Fruit fly (Drosophila melanogaster): ENCODE measurements around the gene CG45263.

The CG45263 gene

dm6 chr3R:8467819-8468421 is 9.5 kb downstream of the CG45263 start (continued):
- no peak for TF ChIP-seq CG4617 (GFP tag; optimal IDR thresholded peaks at IDR 0.05; ENCODE audit: borderline replicate concordance)
- TF ChIP-seq CG13296 (GFP tag; optimal IDR thresholded peaks at IDR 0.05), result no peak
- no peak for TF ChIP-seq B-H2 (GFP tag; optimal IDR thresholded peaks at IDR 0.05)
- TF ChIP-seq wdn (GFP tag; IDR thresholded peaks at IDR 0.05), result no peak
- TF ChIP-seq zf30C (GFP tag; optimal IDR thresholded peaks at IDR 0.05), result peak; percentile 95
- peak in 1 of 2 experiments; percentile 99 for TF ChIP-seq tll (GFP tag; optimal IDR thresholded peaks at IDR 0.05)
- TF ChIP-seq lab (GFP tag; optimal IDR thresholded peaks at IDR 0.05), result no peak
- TF ChIP-seq CG32532 (GFP tag; IDR thresholded peaks at IDR 0.05), result no peak
- TF ChIP-seq gce (GFP tag; IDR thresholded peaks at IDR 0.05), result no peak
- no peak for TF ChIP-seq ATbp (GFP tag; optimal IDR thresholded peaks at IDR 0.05)
- peak; percentile 29 for TF ChIP-seq cad (GFP tag; optimal IDR thresholded peaks at IDR 0.05)
- no peak for TF ChIP-seq Ravus (GFP tag; IDR thresholded peaks at IDR 0.05)
- no peak for TF ChIP-seq CG10959 (GFP tag; IDR thresholded peaks at IDR 0.05)
- TF ChIP-seq CG6813 (GFP tag; optimal IDR thresholded peaks at IDR 0.05), result no peak
- TF ChIP-seq CG15479 (GFP tag; optimal IDR thresholded peaks at IDR 0.05), result peak; percentile 95
- no peak for TF ChIP-seq onecut (GFP tag; IDR thresholded peaks at IDR 0.05)
- no peak for TF ChIP-seq so (GFP tag; IDR thresholded peaks at IDR 0.05)
- no peak for TF ChIP-seq btn (GFP tag; optimal IDR thresholded peaks at IDR 0.05)
- TF ChIP-seq sim (GFP tag; IDR thresholded peaks at IDR 0.05), result no peak

dm6 chr3R:8463904-8464303 is 13.5 kb downstream of the CG45263 start:
- peak in 1 of 2 experiments; percentile 91 for TF ChIP-seq insv (GFP tag; optimal IDR thresholded peaks at IDR 0.05)
- TF ChIP-seq Elba2 (GFP tag; optimal IDR thresholded peaks at IDR 0.05), result peak; percentile 54
- no peak for TF ChIP-seq NFAT (GFP tag; IDR thresholded peaks at IDR 0.05)
- no peak for TF ChIP-seq sob (GFP tag; IDR thresholded peaks at IDR 0.05)
- no peak for TF ChIP-seq al (GFP tag; IDR thresholded peaks at IDR 0.05)
- no peak for TF ChIP-seq CG42726 (GFP tag; IDR thresholded peaks at IDR 0.05; ENCODE audit: partially characterized antibody)
- TF ChIP-seq CG12769 (tag; optimal IDR thresholded peaks at IDR 0.05), result no peak

dm6 chr3R:8456461-8456860 is 21.0 kb downstream of the CG45263 start:
- no peak for TF ChIP-seq run (tag; optimal IDR thresholded peaks at IDR 0.05)
- TF ChIP-seq Dfd (GFP tag; optimal IDR thresholded peaks at IDR 0.05), result no peak
- TF ChIP-seq CHES-1-like (GFP tag; optimal IDR thresholded peaks at IDR 0.05), result no peak
- TF ChIP-seq CG14667 (GFP tag; IDR thresholded peaks at IDR 0.05), result 0 out of 2 replicates have a peak, but pooled peaks have one; percentile 13
- TF ChIP-seq CTCF (GFP tag; optimal IDR thresholded peaks at IDR 0.05), result peak; percentile 76
- TF ChIP-seq trem (tag; optimal IDR thresholded peaks at IDR 0.05), result no peak
- TF ChIP-seq CG7556 (GFP tag; optimal IDR thresholded peaks at IDR 0.05), result no peak
- no peak for TF ChIP-seq CG34376 (GFP tag; optimal IDR thresholded peaks at IDR 0.05)
- TF ChIP-seq CG17385 (GFP tag; optimal IDR thresholded peaks at IDR 0.05), result no peak
- no peak for TF ChIP-seq ATbp (GFP tag; optimal IDR thresholded peaks at IDR 0.05)
- no peak for TF ChIP-seq emc (GFP tag; optimal IDR thresholded peaks at IDR 0.05)
- no peak for TF ChIP-seq Ets97D (GFP tag; optimal IDR thresholded peaks at IDR 0.05)

DNA sequence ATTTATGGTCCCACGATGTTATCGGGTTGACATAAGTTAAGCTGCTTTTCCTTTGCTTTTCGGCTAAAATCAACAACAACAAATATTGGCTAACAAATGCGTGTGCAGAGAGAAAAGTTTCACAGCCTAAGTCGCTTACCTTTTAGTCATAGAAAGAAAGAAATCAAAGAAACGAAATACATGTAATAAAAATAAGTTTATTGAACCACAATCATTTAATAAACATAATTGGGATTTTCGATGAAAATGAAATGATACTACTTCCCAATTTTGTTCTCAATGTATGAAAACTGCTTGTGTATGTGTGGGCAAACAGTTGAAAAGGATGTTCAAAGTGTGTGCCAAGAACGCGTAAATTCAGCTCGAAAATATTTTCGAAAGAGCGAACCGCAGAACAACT is 24.1 kb downstream of the CG45263 start:
- peak; percentile 43 for TF ChIP-seq Hmr (GFP tag; optimal IDR thresholded peaks at IDR 0.05)
- peak; percentile 19 for TF ChIP-seq CG3281 (GFP tag; optimal IDR thresholded peaks at IDR 0.05)
- peak; percentile 2 for TF ChIP-seq CG13296 (GFP tag; optimal IDR thresholded peaks at IDR 0.05)
- peak; percentile 55 for TF ChIP-seq CG18599 (GFP tag; optimal IDR thresholded peaks at IDR 0.05)
- peak; percentile 21 for TF ChIP-seq lilli (GFP tag; optimal IDR thresholded peaks at IDR 0.05)
- TF ChIP-seq grau (tag; optimal IDR thresholded peaks at IDR 0.05), result peak; percentile 20
- TF ChIP-seq CoRest (tag; optimal IDR thresholded peaks at IDR 0.05), result peak; percentile 11
- peak; percentile 34; the same call in 1 of the 3 replicates for TF ChIP-seq row (GFP tag; IDR thresholded peaks at IDR 0.05)
- peak in 1 of 2 experiments; percentile 32 for TF ChIP-seq Hr51 (GFP tag; optimal IDR thresholded peaks at IDR 0.05)
- peak; percentile 29 for TF ChIP-seq CG7839 (tag; optimal IDR thresholded peaks at IDR 0.05)
- TF ChIP-seq Atf-2 (GFP tag; optimal IDR thresholded peaks at IDR 0.05), result no peak
- peak; percentile 19 for TF ChIP-seq Sox102F (GFP tag; optimal IDR thresholded peaks at IDR 0.05)

All from whole organism, embryonic.